Fruit fly (Drosophila melanogaster): ENCODE data around the gene CG1578.

Gene CG1578

dm6 chrX:11837926-11838325 is 21.6 kb upstream of the CG1578 start, which contains the start of gene CG15741:
Gene CG15741 (minus strand): TSS chrX:11838026.
- TF ChIP-seq pad (GFP tag; optimal IDR thresholded peaks at IDR 0.05) (no peak), kay (GFP tag; ENCODE audit: borderline replicate concordance) (no peak), Clk (GFP tag; optimal IDR thresholded peaks at IDR 0.05) (no peak), CG1620 (GFP tag; optimal IDR thresholded peaks at IDR 0.05) (no peak), CG14711 (tag; optimal IDR thresholded peaks at IDR 0.05) (no peak), ovo (GFP tag; optimal IDR thresholded peaks at IDR 0.05) (no peak), Hr96 (GFP tag; optimal IDR thresholded peaks at IDR 0.05) (no peak), bab1 (GFP tag; optimal IDR thresholded peaks at IDR 0.05) (no peak), CG7045 (GFP tag; optimal IDR thresholded peaks at IDR 0.05) (no peak), Crg-1 (GFP tag; optimal IDR thresholded peaks at IDR 0.05) (no peak), CG5204 (GFP tag; optimal IDR thresholded peaks at IDR 0.05) (no peak), CG33017 (tag; optimal IDR thresholded peaks at IDR 0.05) (no peak), Mnt (GFP tag; optimal IDR thresholded peaks at IDR 0.05) (no peak), CG12768 (GFP tag; optimal IDR thresholded peaks at IDR 0.05) (no peak), cnc (optimal IDR thresholded peaks at IDR 0.05) (no peak), CG7101 (tag; optimal IDR thresholded peaks at IDR 0.05) (no peak), CG11617 (GFP tag; optimal IDR thresholded peaks at IDR 0.05) (no peak), tj (GFP tag; optimal IDR thresholded peaks at IDR 0.05) (no peak), cic (GFP tag; optimal IDR thresholded peaks at IDR 0.05) (no peak), toe (GFP tag; optimal IDR thresholded peaks at IDR 0.05) (no peak)

DNA sequence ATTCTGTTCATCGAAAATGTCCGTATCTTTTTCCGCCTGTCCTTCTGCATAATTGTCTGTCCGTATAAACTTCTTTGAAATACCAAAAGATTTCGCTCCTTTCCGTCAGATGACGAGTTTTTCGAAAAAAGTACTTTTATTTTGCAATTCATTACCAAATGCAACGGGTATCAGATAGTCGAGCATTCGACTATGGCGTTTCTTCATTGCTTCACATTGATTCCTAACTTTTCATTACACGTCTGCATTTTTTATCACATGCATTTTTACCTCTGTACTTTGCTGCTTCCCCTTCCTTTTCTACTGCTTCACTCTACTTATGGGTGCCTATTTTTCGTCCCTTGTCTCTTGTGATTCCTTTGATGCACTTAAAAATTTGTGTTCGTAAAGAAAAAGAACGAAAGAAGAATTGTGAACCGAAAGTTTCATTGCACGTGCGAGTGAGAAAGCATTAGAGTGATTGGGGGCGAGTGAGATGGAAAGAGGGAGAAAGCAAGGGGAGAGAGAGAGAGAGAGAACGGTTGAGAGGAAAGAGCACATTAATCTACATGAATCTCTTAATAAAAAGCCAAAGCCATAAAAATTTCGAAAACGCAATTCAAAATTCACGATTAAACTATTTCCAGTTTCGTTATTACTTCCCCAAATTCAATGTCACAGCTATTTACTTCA is 12.1 kb upstream of the CG1578 start:
- TF ChIP-seq CG7045 (GFP tag; optimal IDR thresholded peaks at IDR 0.05) (no peak), Hr96 (GFP tag; optimal IDR thresholded peaks at IDR 0.05) (no peak), bab1 (GFP tag; optimal IDR thresholded peaks at IDR 0.05) (no peak), Clk (GFP tag; optimal IDR thresholded peaks at IDR 0.05) (no peak)

dm6 chrX:11823003-11823402 is 6.7 kb upstream of the CG1578 start:
- peak; percentile 54 for TF ChIP-seq CG12768 (GFP tag; optimal IDR thresholded peaks at IDR 0.05)
- TF ChIP-seq cic (GFP tag; optimal IDR thresholded peaks at IDR 0.05), result peak; percentile 38
- peak; percentile 4 for TF ChIP-seq CG1620 (GFP tag; optimal IDR thresholded peaks at IDR 0.05)
- peak; percentile 4 for TF ChIP-seq CG14711 (tag; optimal IDR thresholded peaks at IDR 0.05)
- no peak for TF ChIP-seq CG33017 (tag; optimal IDR thresholded peaks at IDR 0.05)
- TF ChIP-seq cnc (optimal IDR thresholded peaks at IDR 0.05), result no peak
- no peak for TF ChIP-seq Clk (GFP tag; optimal IDR thresholded peaks at IDR 0.05)
- peak; percentile 28 for TF ChIP-seq tj (GFP tag; optimal IDR thresholded peaks at IDR 0.05)
- TF ChIP-seq bab1 (GFP tag; optimal IDR thresholded peaks at IDR 0.05), result peak; percentile 67
- TF ChIP-seq ovo (GFP tag; optimal IDR thresholded peaks at IDR 0.05), result no peak
- TF ChIP-seq CG7045 (GFP tag; optimal IDR thresholded peaks at IDR 0.05), result peak; percentile 9
- peak; percentile 47 for TF ChIP-seq CG11617 (GFP tag; optimal IDR thresholded peaks at IDR 0.05)
- no peak for TF ChIP-seq toe (GFP tag; optimal IDR thresholded peaks at IDR 0.05)
- TF ChIP-seq CG5204 (GFP tag; optimal IDR thresholded peaks at IDR 0.05), result no peak
- no peak for TF ChIP-seq Hr96 (GFP tag; optimal IDR thresholded peaks at IDR 0.05)
- TF ChIP-seq Crg-1 (GFP tag; optimal IDR thresholded peaks at IDR 0.05), result no peak
- no peak for TF ChIP-seq pad (GFP tag; optimal IDR thresholded peaks at IDR 0.05)
- TF ChIP-seq CG7101 (tag; optimal IDR thresholded peaks at IDR 0.05), result peak; percentile 66
- no peak for TF ChIP-seq Mnt (GFP tag; optimal IDR thresholded peaks at IDR 0.05)

dm6 chrX:11821946-11822345 is 5.6 kb upstream of the CG1578 start:
- TF ChIP-seq cic (GFP tag; optimal IDR thresholded peaks at IDR 0.05) (peak; percentile 20), Hr96 (GFP tag; optimal IDR thresholded peaks at IDR 0.05) (peak; percentile 28), CG7101 (tag; optimal IDR thresholded peaks at IDR 0.05) (peak; percentile 65), bab1 (GFP tag; optimal IDR thresholded peaks at IDR 0.05) (peak; percentile 32), CG5204 (GFP tag; optimal IDR thresholded peaks at IDR 0.05) (no peak), cnc (optimal IDR thresholded peaks at IDR 0.05) (no peak), CG11617 (GFP tag; optimal IDR thresholded peaks at IDR 0.05) (peak; percentile 19), CG12768 (GFP tag; optimal IDR thresholded peaks at IDR 0.05) (peak; percentile 61), Crg-1 (GFP tag; optimal IDR thresholded peaks at IDR 0.05) (no peak), CG7045 (GFP tag; optimal IDR thresholded peaks at IDR 0.05) (peak; percentile 1), CG14711 (tag; optimal IDR thresholded peaks at IDR 0.05) (peak; percentile 27)

DNA sequence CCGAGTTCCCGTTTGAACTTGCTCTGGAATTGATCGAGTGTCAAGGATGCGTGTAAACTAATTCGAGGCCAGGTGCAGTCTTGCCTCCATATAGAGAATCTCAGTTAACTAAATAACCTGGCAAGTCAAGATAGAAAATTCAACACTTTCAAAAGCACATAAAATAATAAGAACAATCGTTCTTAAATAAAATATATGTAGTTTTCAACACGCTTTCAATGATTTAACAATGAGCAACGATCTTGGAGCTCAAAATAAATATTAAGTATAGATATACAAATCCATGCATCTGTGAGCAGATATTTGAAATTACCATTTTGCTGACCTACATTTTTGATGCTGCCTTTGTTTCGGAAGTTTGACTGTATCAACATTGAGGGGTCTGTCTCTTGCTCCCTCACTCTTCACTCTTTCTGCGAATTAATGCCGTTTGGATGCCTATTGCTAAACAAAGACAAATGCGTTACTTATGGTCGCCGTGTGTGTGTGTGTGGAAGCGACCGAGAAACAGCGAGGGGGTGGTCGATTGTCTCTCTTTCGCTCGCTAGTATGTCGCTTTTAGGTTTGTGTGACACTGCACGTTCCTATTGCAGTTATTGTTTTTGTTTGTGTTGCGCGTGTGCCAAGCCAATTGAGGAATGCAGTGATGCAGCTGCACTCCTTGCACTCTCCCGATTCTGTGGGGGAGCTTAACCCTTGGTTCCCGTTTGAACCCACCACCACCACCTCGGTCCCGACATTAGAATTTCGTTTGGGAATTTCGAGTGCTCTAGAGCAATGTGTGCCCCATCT is 4.1 kb upstream of the CG1578 start:
- TF ChIP-seq cic (GFP tag; optimal IDR thresholded peaks at IDR 0.05) (peak; percentile 67), bab1 (GFP tag; optimal IDR thresholded peaks at IDR 0.05) (peak; percentile 78), Mnt (GFP tag; optimal IDR thresholded peaks at IDR 0.05) (peak; percentile 70), CG1620 (GFP tag; optimal IDR thresholded peaks at IDR 0.05) (peak; percentile 78), Crg-1 (GFP tag; optimal IDR thresholded peaks at IDR 0.05) (peak; percentile 54), Clk (GFP tag; optimal IDR thresholded peaks at IDR 0.05) (peak; percentile 64), cnc (optimal IDR thresholded peaks at IDR 0.05) (no peak), Hr96 (GFP tag; optimal IDR thresholded peaks at IDR 0.05) (peak; percentile 84), CG11617 (GFP tag; optimal IDR thresholded peaks at IDR 0.05) (peak; percentile 87), CG14711 (tag; optimal IDR thresholded peaks at IDR 0.05) (peak; percentile 77), tj (GFP tag; optimal IDR thresholded peaks at IDR 0.05) (peak; percentile 80), CG7045 (GFP tag; optimal IDR thresholded peaks at IDR 0.05) (peak; percentile 78), CG33017 (tag; optimal IDR thresholded peaks at IDR 0.05) (peak; percentile 78), CG7101 (tag; optimal IDR thresholded peaks at IDR 0.05) (peak; percentile 91), kay (GFP tag; ENCODE audit: borderline replicate concordance) (peak; percentile 83), CG5204 (GFP tag; optimal IDR thresholded peaks at IDR 0.05) (peak; percentile 77), CG12768 (GFP tag; optimal IDR thresholded peaks at IDR 0.05) (peak; percentile 72), ovo (GFP tag; optimal IDR thresholded peaks at IDR 0.05) (peak; percentile 79), pad (GFP tag; optimal IDR thresholded peaks at IDR 0.05) (peak; percentile 92), toe (GFP tag; optimal IDR thresholded peaks at IDR 0.05) (peak; percentile 80)

Data from whole organism, adult.